Worm (Caenorhabditis elegans): Measurements from ENCODE around the gene K05F1.14.
"Not testable (repeated sequence)": the region's sequence is repeated elsewhere in the genome, so short reads cannot be mapped to it uniquely, and the experiment has no call there.

Gene K05F1.14

ce11 chrII:5757656-5758055, 34.7 kb downstream of the K05F1.14 start, which contains the start of the genes F10C1.3 and F10C1.23:
F10C1.3 (minus strand) TSS chrII:5757756.
F10C1.23 (plus strand) TSS chrII:5758040.
- TF ChIP-seq ztf-29 (GFP tag; IDR thresholded peaks at IDR 0.05); med-1 (GFP tag; optimal IDR thresholded peaks at IDR 0.05; ENCODE audit: insufficient read depth); flt-1 (GFP tag; IDR thresholded peaks at IDR 0.05): not testable (repeated sequence)

ce11 chrII:5754168-5754567, 38.2 kb downstream of the K05F1.14 start, which contains the start of gene F10C1.8:
F10C1.8 (plus strand) TSS chrII:5754468.
- TF ChIP-seq ztf-29 (GFP tag; IDR thresholded peaks at IDR 0.05) = no peak
- TF ChIP-seq med-1 (GFP tag; optimal IDR thresholded peaks at IDR 0.05; ENCODE audit: insufficient read depth) = no peak
- no peak for TF ChIP-seq ztf-23 (GFP tag; IDR thresholded peaks at IDR 0.05)
- no peak for TF ChIP-seq tab-1 (GFP tag; IDR thresholded peaks at IDR 0.05)
- TF ChIP-seq T22C8.4 (GFP tag; IDR thresholded peaks at IDR 0.05) = no peak
- TF ChIP-seq klf-2 (GFP tag; conservative IDR thresholded peaks at IDR 0.05) = no peak
- TF ChIP-seq ref-1 (GFP tag; conservative IDR thresholded peaks at IDR 0.05) = no peak
- TF ChIP-seq cog-1 (tag; optimal IDR thresholded peaks at IDR 0.05) = no peak
- no peak for TF ChIP-seq flt-1 (GFP tag; IDR thresholded peaks at IDR 0.05)

ce11 chrII:5751353-5751752, 41.0 kb downstream of the K05F1.14 start:
- TF ChIP-seq med-1 (GFP tag; optimal IDR thresholded peaks at IDR 0.05; ENCODE audit: insufficient read depth) (no peak), T22C8.4 (GFP tag; IDR thresholded peaks at IDR 0.05) (no peak), ztf-29 (GFP tag; IDR thresholded peaks at IDR 0.05) (no peak), flt-1 (GFP tag; IDR thresholded peaks at IDR 0.05) (no peak), tab-1 (GFP tag; IDR thresholded peaks at IDR 0.05) (no peak), klf-2 (GFP tag; conservative IDR thresholded peaks at IDR 0.05) (no peak), ref-1 (GFP tag; conservative IDR thresholded peaks at IDR 0.05) (no peak), cog-1 (tag; optimal IDR thresholded peaks at IDR 0.05) (no peak)

ce11 chrII:5749733-5750238, 42.6 kb downstream of the K05F1.14 start, which contains the start of gene ifb-2:
ifb-2 (plus strand) TSS chrII:5750188.
- no peak for TF ChIP-seq klf-2 (GFP tag; conservative IDR thresholded peaks at IDR 0.05)
- no peak for TF ChIP-seq cog-1 (tag; optimal IDR thresholded peaks at IDR 0.05)

- TF ChIP-seq cog-1 (tag; optimal IDR thresholded peaks at IDR 0.05) (no peak), ztf-23 (GFP tag; IDR thresholded peaks at IDR 0.05) (no peak), flt-1 (GFP tag; IDR thresholded peaks at IDR 0.05) (no peak), ztf-29 (GFP tag; IDR thresholded peaks at IDR 0.05) (no peak)
Measured at ce11 chrII:5748395-5748794, 44.0 kb downstream of the K05F1.14 start.

- no peak for TF ChIP-seq ref-1 (GFP tag; conservative IDR thresholded peaks at IDR 0.05)
- TF ChIP-seq tab-1 (GFP tag; IDR thresholded peaks at IDR 0.05) = no peak
- TF ChIP-seq T22C8.4 (GFP tag; IDR thresholded peaks at IDR 0.05) = no peak
- TF ChIP-seq flt-1 (GFP tag; IDR thresholded peaks at IDR 0.05) = no peak
- no peak for TF ChIP-seq ztf-23 (GFP tag; IDR thresholded peaks at IDR 0.05)
- no peak for TF ChIP-seq klf-2 (GFP tag; conservative IDR thresholded peaks at IDR 0.05)
- no peak for TF ChIP-seq ztf-29 (GFP tag; IDR thresholded peaks at IDR 0.05)
- TF ChIP-seq cog-1 (tag; optimal IDR thresholded peaks at IDR 0.05) = no peak
- no peak for TF ChIP-seq med-1 (GFP tag; optimal IDR thresholded peaks at IDR 0.05; ENCODE audit: insufficient read depth)
Measured at ce11 chrII:5747312-5747711, 45.1 kb downstream of the K05F1.14 start.

- no peak for TF ChIP-seq cog-1 (tag; optimal IDR thresholded peaks at IDR 0.05)
- TF ChIP-seq ref-1 (GFP tag; conservative IDR thresholded peaks at IDR 0.05) = no peak
- TF ChIP-seq ztf-23 (GFP tag; IDR thresholded peaks at IDR 0.05) = no peak
- TF ChIP-seq tab-1 (GFP tag; IDR thresholded peaks at IDR 0.05) = no peak
- no peak for TF ChIP-seq klf-2 (GFP tag; conservative IDR thresholded peaks at IDR 0.05)
- TF ChIP-seq med-1 (GFP tag; optimal IDR thresholded peaks at IDR 0.05; ENCODE audit: insufficient read depth) = no peak
- no peak for TF ChIP-seq ztf-29 (GFP tag; IDR thresholded peaks at IDR 0.05)
- no peak for TF ChIP-seq flt-1 (GFP tag; IDR thresholded peaks at IDR 0.05)
- no peak for TF ChIP-seq T22C8.4 (GFP tag; IDR thresholded peaks at IDR 0.05)
Measured at ce11 chrII:5745088-5745487, 47.3 kb downstream of the K05F1.14 start, which contains the start of gene F10C1.9. F10C1.9 (minus strand) TSS chrII:5745284.

ce11 chrII:5744342-5744741, 48.0 kb downstream of the K05F1.14 start:
- no peak for TF ChIP-seq med-1 (GFP tag; optimal IDR thresholded peaks at IDR 0.05; ENCODE audit: insufficient read depth)
- no peak for TF ChIP-seq T22C8.4 (GFP tag; IDR thresholded peaks at IDR 0.05)
- no peak for TF ChIP-seq flt-1 (GFP tag; IDR thresholded peaks at IDR 0.05)
- TF ChIP-seq tab-1 (GFP tag; IDR thresholded peaks at IDR 0.05) = no peak
- TF ChIP-seq ztf-29 (GFP tag; IDR thresholded peaks at IDR 0.05) = no peak
- no peak for TF ChIP-seq ref-1 (GFP tag; conservative IDR thresholded peaks at IDR 0.05)
- TF ChIP-seq ztf-23 (GFP tag; IDR thresholded peaks at IDR 0.05) = no peak
- TF ChIP-seq cog-1 (tag; optimal IDR thresholded peaks at IDR 0.05) = no peak
- TF ChIP-seq klf-2 (GFP tag; conservative IDR thresholded peaks at IDR 0.05) = no peak

- TF ChIP-seq klf-2 (GFP tag; conservative IDR thresholded peaks at IDR 0.05) = no peak
- TF ChIP-seq tab-1 (GFP tag; IDR thresholded peaks at IDR 0.05) = no peak
Measured at ce11 chrII:5742767-5743166, 49.6 kb downstream of the K05F1.14 start.

All from whole organism, midembryonic.